Fruit fly (Drosophila melanogaster) whole organism, embryonic: ENCODE results near the gene scpr-B.

Experiments
- Atf-2 ChIP-seq: fragments of 200-800 bp; sonication (Bioruptor generic); optimal IDR thresholded peaks from 2 replicates; lab custom pipeline; 2016; ENCODE audit warnings: missing biosample characterization, missing genetic modification characterization
- Atf3 ChIP-seq: fragments of 200-800 bp; sonication (Bioruptor generic); optimal IDR thresholded peaks from 3 replicates; lab custom pipeline; 2016; ENCODE audit warnings: missing biosample characterization, missing genetic modification characterization
- CG10267 ChIP-seq: fragments of 200-800 bp; sonication (Bioruptor generic); optimal IDR thresholded peaks from 2 replicates; lab custom pipeline; 2018; ENCODE audit warnings: missing biosample characterization, mild to moderate bottlenecking, missing genetic modification characterization, moderate library complexity
- CG13775 ChIP-seq: fragments of 200-800 bp; sonication (Bioruptor generic); optimal IDR thresholded peaks from 3 replicates; lab custom pipeline; 2017; ENCODE audit warnings: missing biosample characterization, mild to moderate bottlenecking, missing genetic modification characterization
- CG14710 ChIP-seq: fragments of 200-800 bp; sonication (Bioruptor generic); optimal IDR thresholded peaks from 3 replicates; lab custom pipeline; 2019; ENCODE audit warnings: missing biosample characterization, mild to moderate bottlenecking, missing genetic modification characterization, moderate library complexity
- CG15269 ChIP-seq: fragments of 200-800 bp; sonication (Bioruptor generic); optimal IDR thresholded peaks from 2 replicates; lab custom pipeline; 2018; ENCODE audit warnings: missing biosample characterization, mild to moderate bottlenecking, missing genetic modification characterization, moderate library complexity
- CG15479 ChIP-seq: fragments of 200-800 bp; sonication (Bioruptor generic); optimal IDR thresholded peaks from 3 replicates; lab custom pipeline; 2019; ENCODE audit warnings: missing biosample characterization, mild to moderate bottlenecking, missing genetic modification characterization, moderate library complexity
- CG1603 ChIP-seq: fragments of 200-800 bp; sonication (Bioruptor generic); optimal IDR thresholded peaks from 2 replicates; lab custom pipeline; 2019; ENCODE audit warnings: missing biosample characterization, mild to moderate bottlenecking, missing genetic modification characterization, moderate library complexity
- CG17802 ChIP-seq: fragments of 200-800 bp; sonication (Bioruptor generic); optimal IDR thresholded peaks from 2 replicates; lab custom pipeline; 2018; ENCODE audit warnings: missing biosample characterization, mild to moderate bottlenecking, missing genetic modification characterization, moderate library complexity
- CG2889 ChIP-seq: fragments of 200-800 bp; sonication (Bioruptor generic); IDR thresholded peaks from 3 replicates; pipeline ENCODE4 v1.3.6; 2022; ENCODE audit warnings: missing biosample characterization, missing genetic modification characterization
- CG30020 ChIP-seq: fragments of 200-800 bp; optimal IDR thresholded peaks from 2 replicates; lab custom pipeline; 2019; ENCODE audit warnings: missing biosample characterization, mild to moderate bottlenecking, missing genetic modification characterization, moderate library complexity
- CG33213 ChIP-seq: fragments of 200-800 bp; sonication (Bioruptor generic); optimal IDR thresholded peaks from 3 replicates; lab custom pipeline; 2016; ENCODE audit warnings: missing biosample characterization, missing genetic modification characterization
- CG34376 ChIP-seq: fragments of 200-800 bp; sonication (Bioruptor generic); optimal IDR thresholded peaks from 2 replicates; lab custom pipeline; 2018; ENCODE audit warnings: missing biosample characterization, mild to moderate bottlenecking, missing genetic modification characterization
- CG7372 ChIP-seq: fragments of 200-800 bp; sonication (Bioruptor generic); IDR thresholded peaks from 2 replicates; pipeline ENCODE4 v1.3.6; 2022; ENCODE audit warnings: missing biosample characterization, missing genetic modification characterization
- CG8290 ChIP-seq, 3 experiments: fragments of 200-800 bp; sonication (Bioruptor generic); optimal IDR thresholded peaks; 2 replicates each; lab custom pipeline; 2016 to 2019; ENCODE audit warnings: missing biosample characterization in 3 of 3, missing genetic modification characterization in 3 of 3, mild to moderate bottlenecking in 2 of 3, moderate library complexity in 1 of 3
- CG8388 ChIP-seq: fragments of 200-800 bp; sonication (Bioruptor generic); optimal IDR thresholded peaks from 2 replicates; lab custom pipeline; 2019; ENCODE audit warnings: missing biosample characterization, mild to moderate bottlenecking, missing genetic modification characterization, moderate library complexity
- CG8478 ChIP-seq: fragments of >200 bp; optimal IDR thresholded peaks from 2 replicates; lab custom pipeline; 2018
- CG9797 ChIP-seq: fragments of 200-800 bp; sonication (Bioruptor generic); optimal IDR thresholded peaks from 3 replicates; lab custom pipeline; 2018; ENCODE audit warnings: missing biosample characterization, mild to moderate bottlenecking, missing genetic modification characterization
- CHES-1-like ChIP-seq: fragments of 200-800 bp; sonication (Bioruptor generic); optimal IDR thresholded peaks from 2 replicates; lab custom pipeline; 2016; ENCODE audit warnings: missing biosample characterization, missing genetic modification characterization
- CTCF ChIP-seq: fragments of 200-800 bp; sonication (Bioruptor generic); optimal IDR thresholded peaks from 2 replicates; lab custom pipeline; 2017; ENCODE audit warnings: missing biosample characterization, mild to moderate bottlenecking, missing genetic modification characterization, moderate library complexity
- Camta ChIP-seq: fragments of 200-800 bp; sonication (Bioruptor generic); optimal IDR thresholded peaks from 2 replicates; lab custom pipeline; 2016; ENCODE audit warnings: missing biosample characterization, missing genetic modification characterization
- CoRest ChIP-seq: fragments of 200-800 bp; sonication (Bioruptor generic); optimal IDR thresholded peaks from 3 replicates; lab custom pipeline; 2018; ENCODE audit warnings: missing biosample characterization, mild to moderate bottlenecking, missing genetic modification characterization, moderate library complexity
- Dek ChIP-seq: fragments of 200-800 bp; sonication (Bioruptor generic); optimal IDR thresholded peaks from 3 replicates; lab custom pipeline; 2019; ENCODE audit warnings: missing biosample characterization, mild to moderate bottlenecking, missing genetic modification characterization, moderate library complexity
- E2f2 ChIP-seq: fragments of 200-800 bp; sonication (Bioruptor generic); IDR thresholded peaks from 2 replicates; pipeline ENCODE4 v1.3.6; 2022; ENCODE audit warnings: missing biosample characterization, missing genetic modification characterization
- Hmr ChIP-seq: fragments of 200-800 bp; sonication (Bioruptor generic); optimal IDR thresholded peaks from 3 replicates; lab custom pipeline; 2017; ENCODE audit warnings: mild to moderate bottlenecking, missing biosample characterization, missing genetic modification reagents, missing genetic modification characterization
- Hsf ChIP-seq: fragments of 200-800 bp; sonication (Bioruptor generic); optimal IDR thresholded peaks from 3 replicates; lab custom pipeline; 2016; ENCODE audit warnings: missing biosample characterization, missing genetic modification characterization
- MTF-1 ChIP-seq: fragments of 200-800 bp; sonication (Bioruptor generic); optimal IDR thresholded peaks from 2 replicates; lab custom pipeline; 2018; ENCODE audit warnings: missing biosample characterization, mild to moderate bottlenecking, missing genetic modification characterization, borderline replicate concordance
- Med ChIP-seq: fragments of 200-800 bp; sonication (Bioruptor generic); peaks from one replicate; lab custom pipeline; 2016; ENCODE audit warnings: missing biosample characterization, missing genetic modification characterization, mild to moderate bottlenecking, inconsistent platforms, moderate library complexity
- Nf-YA ChIP-seq: fragments of 200-800 bp; sonication (Bioruptor generic); IDR thresholded peaks from 2 replicates; pipeline ENCODE4 v1.3.6; 2022; ENCODE audit warnings: missing biosample characterization, missing genetic modification characterization
- Nf-YC ChIP-seq: fragments of 200-800 bp; optimal IDR thresholded peaks from 3 replicates; lab custom pipeline; 2019; ENCODE audit warnings: missing biosample characterization, mild to moderate bottlenecking, missing genetic modification characterization, moderate library complexity
- Sin3A ChIP-seq: fragments of >200 bp; optimal IDR thresholded peaks from 2 replicates; lab custom pipeline; 2018
- Spps ChIP-seq: fragments of 200-800 bp; sonication (Bioruptor generic); optimal IDR thresholded peaks from 2 replicates; lab custom pipeline; 2018; ENCODE audit warnings: missing biosample characterization, mild to moderate bottlenecking, missing genetic modification characterization
- TFAM ChIP-seq: fragments of 200-800 bp; sonication (Bioruptor generic); optimal IDR thresholded peaks from 2 replicates; lab custom pipeline; 2017; ENCODE audit warnings: missing biosample characterization, missing genetic modification characterization, inconsistent platforms
- ap ChIP-seq: fragments of 200-800 bp; sonication (Bioruptor generic); IDR thresholded peaks from 2 replicates; pipeline ENCODE4 v1.3.6; 2022; ENCODE audit warnings: missing biosample characterization, missing genetic modification characterization
- ase ChIP-seq: fragments of 200-800 bp; sonication (Bioruptor generic); IDR thresholded peaks from 3 replicates; pipeline ENCODE4 v1.3.6; 2022; ENCODE audit warnings: missing biosample characterization, missing genetic modification characterization
- ci ChIP-seq: fragments of 200-800 bp; sonication (Bioruptor generic); IDR thresholded peaks from 3 replicates; pipeline ENCODE4 v1.3.6; 2022; ENCODE audit warnings: missing biosample characterization, missing genetic modification characterization
- disco-r ChIP-seq: fragments of 200-800 bp; sonication (Bioruptor generic); optimal IDR thresholded peaks from 2 replicates; lab custom pipeline; 2016; ENCODE audit warnings: missing biosample characterization, missing genetic modification characterization
- fd102C ChIP-seq: fragments of 200-800 bp; sonication (Bioruptor generic); optimal IDR thresholded peaks from 2 replicates; lab custom pipeline; 2018; ENCODE audit warnings: missing biosample characterization, mild to moderate bottlenecking, missing genetic modification characterization, moderate library complexity
- ftz-f1 ChIP-seq: fragments of 200-800 bp; sonication (Bioruptor generic); optimal IDR thresholded peaks from 2 replicates; lab custom pipeline; 2016; ENCODE audit warnings: missing biosample characterization, missing genetic modification characterization
- inv ChIP-seq: fragments of 200-800 bp; sonication (Bioruptor generic); IDR thresholded peaks from 2 replicates; pipeline ENCODE4 v1.3.6; 2022; ENCODE audit warnings: missing biosample characterization, missing genetic modification characterization; ENCODE audit not compliant: partially characterized antibody
- knrl ChIP-seq: fragments of 200-800 bp; sonication (Bioruptor generic); IDR thresholded peaks from 3 replicates; pipeline ENCODE4 v1.3.6; 2022; ENCODE audit warnings: missing biosample characterization, missing genetic modification characterization; ENCODE audit not compliant: partially characterized antibody
- nom ChIP-seq: fragments of 200-800 bp; sonication (Bioruptor generic); optimal IDR thresholded peaks from 2 replicates; lab custom pipeline; 2017; ENCODE audit warnings: missing biosample characterization, missing genetic modification characterization, mild to moderate bottlenecking, moderate library complexity, missing genetic modification reagents
- oc ChIP-seq: fragments of 200-800 bp; sonication (Bioruptor generic); optimal IDR thresholded peaks from 2 replicates; lab custom pipeline; 2018; ENCODE audit warnings: missing biosample characterization, mild to moderate bottlenecking, missing genetic modification characterization, moderate library complexity
- sens ChIP-seq: fragments of 200-800 bp; sonication (Bioruptor generic); peaks from one replicate; lab custom pipeline; 2016; ENCODE audit warnings: missing biosample characterization, missing genetic modification characterization

Gene scpr-B

dm6 chr3R:11219883-11220282 is 20.9 kb downstream of the scpr-B start, which contains the start of gene CG6689 (continued):
- TF ChIP-seq CG15479 (GFP tag; lab: Kevin White, UChicago) (peak; percentile 78), CG33213 (GFP tag; lab: Kevin White, UChicago) (peak; percentile 9), CG2889 (GFP tag; lab: Robert Waterston, UW) (no peak), CG8388 (GFP tag; lab: Kevin White, UChicago) (peak; percentile 24), nom (GFP tag; lab: Kevin White, UChicago) (peak; percentile 3), Nf-YC (tag; lab: Kevin White, UChicago) (peak; percentile 5), E2f2 (GFP tag; lab: Robert Waterston, UW) (peak; percentile 77), Spps (tag; lab: Kevin White, UChicago) (no peak), CG10267 (tag; lab: Kevin White, UChicago) (peak; percentile 9), CHES-1-like (GFP tag; lab: Kevin White, UChicago) (peak; percentile 13), CG17802 (tag; lab: Kevin White, UChicago) (no peak), fd102C (GFP tag; lab: Kevin White, UChicago) (no peak), Camta (no peak), Med (GFP tag; lab: Kevin White, UChicago) (peak; percentile 88), CG15269 (tag; lab: Kevin White, UChicago) (no peak), CG1603 (tag; lab: Kevin White, UChicago) (peak; percentile 51), CG8478 (lab: Kevin White, UChicago) (no peak), CG8290 (GFP tag; optimal IDR thresholded peaks at IDR 0.05; lab: Kevin White, UChicago) (no peak), CG8290 (tag; optimal IDR thresholded peaks at IDR 0.05; lab: Kevin White, UChicago) (peak in 1 of 2 experiments; percentile 47), CTCF (GFP tag; lab: Kevin White, UChicago) (peak; percentile 12), ci (GFP tag; lab: Robert Waterston, UW) (peak; percentile 66; the same call in 1 of the 3 replicates), oc (tag; lab: Kevin White, UChicago) (peak; percentile 63), TFAM (GFP tag; lab: Kevin White, UChicago) (no peak), Nf-YA (GFP tag; lab: Robert Waterston, UW) (no peak), MTF-1 (GFP tag; lab: Kevin White, UChicago) (peak; percentile 5), CG30020 (peak; percentile 28), ase (no peak), Sin3A (peak; percentile 42), sens (peak; percentile 83), CG14710 (peak; percentile 47), CoRest (peak; percentile 21), Hsf (GFP tag; lab: Kevin White, UChicago) (no peak), CG34376 (GFP tag; lab: Kevin White, UChicago) (peak; percentile 49), disco-r (GFP tag; lab: Kevin White, UChicago) (no peak), Hmr (GFP tag; lab: Kevin White, UChicago) (peak; percentile 31), CG13775 (GFP tag; lab: Kevin White, UChicago) (peak; percentile 26), Dek (tag; lab: Kevin White, UChicago) (peak; percentile 28), ap (GFP tag; lab: Robert Waterston, UW) (no peak), inv (GFP tag; lab: Robert Waterston, UW) (0 out of 2 replicates have a peak, but pooled peaks have one; percentile 28), CG9797 (peak; percentile 88), ftz-f1 (GFP tag; lab: Kevin White, UChicago) (peak; percentile 77), CG7372 (GFP tag; lab: Robert Waterston, UW) (no peak), knrl (GFP tag; lab: Robert Waterston, UW) (0 out of 3 replicates have a peak, but pooled peaks have one; percentile 7), Atf-2 (GFP tag; lab: Kevin White, UChicago) (no peak), Atf3 (GFP tag; lab: Kevin White, UChicago) (peak; percentile 10)
